Worm (Caenorhabditis elegans) whole organism, young adult: Measurements from ENCODE around the gene H17B01.5.

Experiments used
- F39B2.1 ChIP-seq: fragments of 200-800 bp; sonication (Bioruptor generic); IDR thresholded peaks from 2 replicates; pipeline ENCODE4 v1.3.6; 2022; ENCODE audit warnings: missing genetic modification reagents, missing genetic modification characterization, missing compliant biosample characterization
- F55B11.4 ChIP-seq: sonication (generic microtip); optimal IDR thresholded peaks from 2 replicates; lab custom pipeline; 2016; ENCODE audit warnings: missing compliant biosample characterization, missing genetic modification characterization, borderline replicate concordance; ENCODE audit not compliant: insufficient read depth
- K11D2.4 ChIP-seq: fragments of 200-800 bp; sonication (Bioruptor generic); IDR thresholded peaks from 2 replicates; pipeline ENCODE4 v1.3.6; 2022; ENCODE audit warnings: missing genetic modification reagents, missing genetic modification characterization, missing compliant biosample characterization
- T07F8.4 ChIP-seq: sonication (generic microtip); optimal IDR thresholded peaks from 2 replicates; lab custom pipeline; 2016; ENCODE audit warnings: mild to moderate bottlenecking, missing genetic modification characterization, moderate library complexity, missing compliant biosample characterization
- aptf-2 ChIP-seq: fragments of 200-800 bp; sonication (Bioruptor generic); conservative IDR thresholded peaks from 2 replicates; pipeline ENCODE4 v1.3.6; 2022; ENCODE audit warnings: missing genetic modification reagents, missing genetic modification characterization, missing compliant biosample characterization
- ceh-91 ChIP-seq: fragments of 200-800 bp; sonication (Bioruptor generic); IDR thresholded peaks from 2 replicates; pipeline ENCODE4 v1.3.6; 2022; ENCODE audit warnings: missing genetic modification reagents, missing genetic modification characterization, missing compliant biosample characterization
- efl-1 ChIP-seq: fragments of 150-350 bp; optimal IDR thresholded peaks from 2 replicates; lab custom pipeline; 2014; ENCODE audit warnings: missing biosample characterization, missing genetic modification reagents, missing genetic modification characterization
- egrh-3 ChIP-seq: fragments of 200-800 bp; sonication (Bioruptor generic); IDR thresholded peaks from 2 replicates; pipeline ENCODE4 v1.3.6; 2022; ENCODE audit warnings: missing genetic modification reagents, missing genetic modification characterization, missing compliant biosample characterization
- lin-35 ChIP-seq, 3 experiments: fragments of 150-350 bp in 2 of 3; sonication (generic microtip) in 1 of 3; optimal IDR thresholded peaks; 2 replicates each; lab custom pipeline; 2014 to 2018; ENCODE audit warnings: missing biosample characterization in 3 of 3, missing genetic modification characterization in 3 of 3, missing genetic modification reagents in 3 of 3
- unc-130 ChIP-seq: sonication (generic microtip); optimal IDR thresholded peaks from 2 replicates; lab custom pipeline; 2016; ENCODE audit warnings: missing genetic modification reagents, missing genetic modification characterization, missing compliant biosample characterization

ce11 chrII:1476016-1476415 lies 2.6 kb upstream of the H17B01.5 start:
- TF ChIP-seq F55B11.4 (tag; lab: Kevin White, UChicago) (no peak), egrh-3 (GFP tag; lab: Robert Waterston, UW) (no peak), lin-35 (GFP tag; optimal IDR thresholded peaks at IDR 0.05; lab: Kevin White, UChicago) (no peak), K11D2.4 (GFP tag; lab: Robert Waterston, UW) (no peak), unc-130 (no peak), aptf-2 (GFP tag; lab: Robert Waterston, UW) (no peak), efl-1 (GFP tag; lab: Kevin White, UChicago) (no peak), ceh-91 (GFP tag; lab: Robert Waterston, UW) (no peak), F39B2.1 (GFP tag; lab: Robert Waterston, UW) (no peak), T07F8.4 (tag; lab: Kevin White, UChicago) (no peak)
